Fruit fly (Drosophila melanogaster) whole organism, embryonic: ENCODE data around the gene Mtr3.
A peak's percentile ranks its signal among the peaks of the same experiment; 100 is the strongest.

ENCODE experiments used
- Aef1 ChIP-seq: fragments of 200-800 bp; sonication (Bioruptor generic); IDR thresholded peaks from 3 replicates; pipeline ENCODE4 v1.3.6; 2022; ENCODE audit warnings: missing biosample characterization, missing genetic modification characterization
- BEAF-32 ChIP-seq: fragments of 200-800 bp; sonication (Bioruptor generic); optimal IDR thresholded peaks from 3 replicates; lab custom pipeline; 2017; ENCODE audit warnings: missing biosample characterization, missing genetic modification characterization, mild to moderate bottlenecking, moderate library complexity, missing genetic modification reagents
- Blimp-1 ChIP-seq: fragments of 200-800 bp; sonication (Bioruptor generic); optimal IDR thresholded peaks from 3 replicates; lab custom pipeline; 2018; ENCODE audit warnings: missing biosample characterization, missing genetic modification characterization, mild to moderate bottlenecking, moderate library complexity, missing genetic modification reagents
- CG10267 ChIP-seq: fragments of 200-800 bp; sonication (Bioruptor generic); optimal IDR thresholded peaks from 2 replicates; lab custom pipeline; 2018; ENCODE audit warnings: missing biosample characterization, mild to moderate bottlenecking, missing genetic modification characterization, moderate library complexity
- CG10462 ChIP-seq: fragments of 200-800 bp; sonication (Bioruptor generic); optimal IDR thresholded peaks from 2 replicates; lab custom pipeline; 2016; ENCODE audit warnings: missing biosample characterization, missing genetic modification characterization
- CG11247 ChIP-seq: fragments of 200-800 bp; sonication (Bioruptor generic); IDR thresholded peaks from 2 replicates; pipeline ENCODE4 v1.3.6; 2022; ENCODE audit warnings: missing biosample characterization, missing genetic modification characterization
- CG11504 ChIP-seq: fragments of 200-800 bp; sonication (Bioruptor generic); optimal IDR thresholded peaks from 3 replicates; lab custom pipeline; 2019; ENCODE audit warnings: missing biosample characterization, mild to moderate bottlenecking, missing genetic modification characterization, moderate library complexity
- CG11695 ChIP-seq: fragments of 200-800 bp; sonication (Bioruptor generic); IDR thresholded peaks from 3 replicates; pipeline ENCODE4 v1.3.6; 2022; ENCODE audit warnings: missing biosample characterization, missing genetic modification characterization
- CG13296 ChIP-seq: fragments of 200-800 bp; sonication (Bioruptor generic); optimal IDR thresholded peaks from 3 replicates; lab custom pipeline; 2018; ENCODE audit warnings: missing biosample characterization, mild to moderate bottlenecking, missing genetic modification characterization
- CG1602 ChIP-seq: fragments of 200-800 bp; sonication (Bioruptor generic); optimal IDR thresholded peaks from 3 replicates; lab custom pipeline; 2016; ENCODE audit warnings: missing biosample characterization, missing genetic modification characterization
- CG16813 ChIP-seq: fragments of 200-800 bp; sonication (Bioruptor generic); IDR thresholded peaks from 3 replicates; pipeline ENCODE4 v1.3.6; 2022; ENCODE audit warnings: missing biosample characterization, missing genetic modification characterization; ENCODE audit not compliant: partially characterized antibody
- CG17361 ChIP-seq: fragments of 200-800 bp; sonication (Bioruptor generic); IDR thresholded peaks from 3 replicates; pipeline ENCODE4 v1.3.6; 2022; ENCODE audit warnings: missing biosample characterization, missing genetic modification characterization
- CG2120 ChIP-seq: fragments of 200-800 bp; sonication (Bioruptor generic); optimal IDR thresholded peaks from 3 replicates; lab custom pipeline; 2016; ENCODE audit warnings: missing biosample characterization, missing genetic modification characterization
- CG30403 ChIP-seq: fragments of 200-800 bp; sonication (Bioruptor generic); optimal IDR thresholded peaks from 3 replicates; lab custom pipeline; 2016; ENCODE audit warnings: missing biosample characterization, missing genetic modification characterization
- CG4282 ChIP-seq: fragments of 200-800 bp; sonication (Bioruptor generic); optimal IDR thresholded peaks from 2 replicates; lab custom pipeline; 2016; ENCODE audit warnings: missing biosample characterization, missing genetic modification characterization
- CG4404 ChIP-seq: fragments of 200-800 bp; sonication (Bioruptor generic); IDR thresholded peaks from 2 replicates; pipeline ENCODE4 v1.3.6; 2022; ENCODE audit warnings: missing biosample characterization, missing genetic modification characterization
- CG7839 ChIP-seq: fragments of 200-800 bp; sonication (Bioruptor generic); optimal IDR thresholded peaks from 3 replicates; lab custom pipeline; 2018; ENCODE audit warnings: missing biosample characterization, mild to moderate bottlenecking, missing genetic modification characterization, moderate library complexity
- CG8924 ChIP-seq: fragments of 200-800 bp; optimal IDR thresholded peaks from 3 replicates; lab custom pipeline; 2019; ENCODE audit warnings: missing biosample characterization, mild to moderate bottlenecking, missing genetic modification characterization, moderate library complexity
- Chrac-16 ChIP-seq: fragments of 200-800 bp; sonication (Bioruptor generic); optimal IDR thresholded peaks from 3 replicates; lab custom pipeline; 2016; ENCODE audit warnings: missing biosample characterization, missing genetic modification characterization
- D19B ChIP-seq: fragments of 200-800 bp; sonication (Bioruptor generic); optimal IDR thresholded peaks from 2 replicates; lab custom pipeline; 2017; ENCODE audit warnings: missing biosample characterization, mild to moderate bottlenecking, missing genetic modification characterization
- Dek ChIP-seq: fragments of 200-800 bp; sonication (Bioruptor generic); optimal IDR thresholded peaks from 3 replicates; lab custom pipeline; 2019; ENCODE audit warnings: missing biosample characterization, mild to moderate bottlenecking, missing genetic modification characterization, moderate library complexity
- ERR ChIP-seq: fragments of 200-800 bp; sonication (Bioruptor generic); optimal IDR thresholded peaks from 2 replicates; lab custom pipeline; 2016; ENCODE audit warnings: missing biosample characterization, missing genetic modification characterization
- NK7.1 ChIP-seq: fragments of 200-800 bp; sonication (Bioruptor generic); optimal IDR thresholded peaks from 3 replicates; lab custom pipeline; 2016; ENCODE audit warnings: missing biosample characterization, missing genetic modification characterization
- Sox100B ChIP-seq: fragments of 200-800 bp; sonication (Bioruptor generic); optimal IDR thresholded peaks from 3 replicates; lab custom pipeline; 2018; ENCODE audit warnings: missing biosample characterization, mild to moderate bottlenecking, missing genetic modification characterization
- Tbp ChIP-seq: fragments of >200 bp; optimal IDR thresholded peaks from 2 replicates; lab custom pipeline; 2018; ENCODE audit warnings: missing biosample characterization, missing genetic modification characterization
- az2 ChIP-seq: fragments of 200-800 bp; sonication (Bioruptor generic); optimal IDR thresholded peaks from 3 replicates; lab custom pipeline; 2016; ENCODE audit warnings: missing biosample characterization, missing genetic modification characterization
- caup ChIP-seq: fragments of 200-800 bp; sonication (Bioruptor generic); optimal IDR thresholded peaks from 3 replicates; lab custom pipeline; 2017; ENCODE audit warnings: missing biosample characterization, mild to moderate bottlenecking, missing genetic modification characterization, moderate library complexity; ENCODE audit not compliant: severe bottlenecking
- chif ChIP-seq, 2 experiments: fragments of 200-800 bp; sonication (Bioruptor generic); optimal IDR thresholded peaks; 3 replicates each; lab custom pipeline; 2016; ENCODE audit warnings: missing biosample characterization in 2 of 2, missing genetic modification characterization in 2 of 2
- danr ChIP-seq: fragments of 200-800 bp; sonication (Bioruptor generic); IDR thresholded peaks from 2 replicates; pipeline ENCODE4 v1.3.6; 2022; ENCODE audit warnings: missing biosample characterization, missing genetic modification characterization
- en ChIP-seq: fragments of 200-800 bp; sonication (Bioruptor generic); optimal IDR thresholded peaks from 2 replicates; lab custom pipeline; 2016; ENCODE audit warnings: missing biosample characterization, missing genetic modification characterization
- ewg ChIP-seq: fragments of 200-800 bp; sonication (Bioruptor generic); optimal IDR thresholded peaks from 3 replicates; lab custom pipeline; 2017; ENCODE audit warnings: mild to moderate bottlenecking, missing biosample characterization, missing genetic modification reagents, missing genetic modification characterization
- fd3F ChIP-seq: fragments of 200-800 bp; sonication (Bioruptor generic); optimal IDR thresholded peaks from 2 replicates; lab custom pipeline; 2018; ENCODE audit warnings: missing biosample characterization, mild to moderate bottlenecking, missing genetic modification characterization, moderate library complexity
- fu2 ChIP-seq: fragments of 200-800 bp; sonication (Bioruptor generic); optimal IDR thresholded peaks from 2 replicates; lab custom pipeline; 2016; ENCODE audit warnings: missing biosample characterization, missing genetic modification characterization
- gce ChIP-seq: fragments of 200-800 bp; sonication (Bioruptor generic); IDR thresholded peaks from 3 replicates; pipeline ENCODE4 v1.3.6; 2022; ENCODE audit warnings: missing biosample characterization, missing genetic modification characterization
- grau ChIP-seq: fragments of 200-800 bp; optimal IDR thresholded peaks from 3 replicates; lab custom pipeline; 2019; ENCODE audit warnings: missing biosample characterization, mild to moderate bottlenecking, missing genetic modification characterization, moderate library complexity
- kay ChIP-seq: fragments of 200-800 bp; sonication (Bioruptor generic); optimal IDR thresholded peaks from 2 replicates; lab custom pipeline; 2016; ENCODE audit warnings: missing biosample characterization, missing genetic modification characterization
- knrl ChIP-seq: fragments of 200-800 bp; sonication (Bioruptor generic); IDR thresholded peaks from 3 replicates; pipeline ENCODE4 v1.3.6; 2022; ENCODE audit warnings: missing biosample characterization, missing genetic modification characterization; ENCODE audit not compliant: partially characterized antibody
- lilli ChIP-seq: fragments of 200-800 bp; sonication (Bioruptor generic); optimal IDR thresholded peaks from 3 replicates; lab custom pipeline; 2016; ENCODE audit warnings: missing biosample characterization, missing genetic modification characterization
- nerfin-2 ChIP-seq: fragments of 200-800 bp; sonication (Bioruptor generic); IDR thresholded peaks from 2 replicates; pipeline ENCODE4 v1.3.6; 2022; ENCODE audit warnings: missing biosample characterization, missing genetic modification characterization; ENCODE audit not compliant: partially characterized antibody
- pan ChIP-seq, 4 experiments: fragments of >200 bp in 3 of 4; fragments of 200-800 bp in 1 of 4; sonication (Bioruptor generic) in 1 of 4; optimal IDR thresholded peaks in 3 of 4; IDR thresholded peaks in 1 of 4; 2 replicates each; pipeline versions ENCODE4 v1.3.6 to Lab custom; 2017 to 2022; ENCODE audit warnings: missing biosample characterization in 2 of 4, missing genetic modification characterization in 2 of 4, mixed read lengths in 1 of 4
- pita ChIP-seq: fragments of 200-800 bp; sonication (Bioruptor generic); optimal IDR thresholded peaks from 2 replicates; lab custom pipeline; 2017; ENCODE audit warnings: missing biosample characterization, mild to moderate bottlenecking, missing genetic modification characterization
- pum ChIP-seq: fragments of 200-800 bp; sonication (Bioruptor generic); optimal IDR thresholded peaks from 2 replicates; lab custom pipeline; 2016; ENCODE audit warnings: missing biosample characterization, missing genetic modification characterization
- repo ChIP-seq: fragments of 200-800 bp; sonication (Bioruptor generic); optimal IDR thresholded peaks from 2 replicates; lab custom pipeline; 2016; ENCODE audit warnings: missing biosample characterization, missing genetic modification characterization
- sima ChIP-seq: fragments of 200-800 bp; sonication (Bioruptor generic); optimal IDR thresholded peaks from 2 replicates; lab custom pipeline; 2016; ENCODE audit warnings: missing biosample characterization, missing genetic modification characterization
- sna ChIP-seq: fragments of 200-800 bp; sonication (Bioruptor generic); IDR thresholded peaks from 2 replicates; pipeline ENCODE4 v1.3.6; 2022; ENCODE audit warnings: missing biosample characterization, missing genetic modification characterization; ENCODE audit not compliant: partially characterized antibody
- zen2 ChIP-seq: fragments of 200-800 bp; sonication (Bioruptor generic); IDR thresholded peaks from 3 replicates; pipeline ENCODE4 v1.3.6; 2022; ENCODE audit warnings: missing biosample characterization, missing genetic modification characterization; ENCODE audit not compliant: partially characterized antibody
- zfh2 ChIP-seq: fragments of 200-800 bp; sonication (Bioruptor generic); optimal IDR thresholded peaks from 2 replicates; lab custom pipeline; 2016; ENCODE audit warnings: missing biosample characterization, missing genetic modification characterization

The Mtr3 gene

DNA sequence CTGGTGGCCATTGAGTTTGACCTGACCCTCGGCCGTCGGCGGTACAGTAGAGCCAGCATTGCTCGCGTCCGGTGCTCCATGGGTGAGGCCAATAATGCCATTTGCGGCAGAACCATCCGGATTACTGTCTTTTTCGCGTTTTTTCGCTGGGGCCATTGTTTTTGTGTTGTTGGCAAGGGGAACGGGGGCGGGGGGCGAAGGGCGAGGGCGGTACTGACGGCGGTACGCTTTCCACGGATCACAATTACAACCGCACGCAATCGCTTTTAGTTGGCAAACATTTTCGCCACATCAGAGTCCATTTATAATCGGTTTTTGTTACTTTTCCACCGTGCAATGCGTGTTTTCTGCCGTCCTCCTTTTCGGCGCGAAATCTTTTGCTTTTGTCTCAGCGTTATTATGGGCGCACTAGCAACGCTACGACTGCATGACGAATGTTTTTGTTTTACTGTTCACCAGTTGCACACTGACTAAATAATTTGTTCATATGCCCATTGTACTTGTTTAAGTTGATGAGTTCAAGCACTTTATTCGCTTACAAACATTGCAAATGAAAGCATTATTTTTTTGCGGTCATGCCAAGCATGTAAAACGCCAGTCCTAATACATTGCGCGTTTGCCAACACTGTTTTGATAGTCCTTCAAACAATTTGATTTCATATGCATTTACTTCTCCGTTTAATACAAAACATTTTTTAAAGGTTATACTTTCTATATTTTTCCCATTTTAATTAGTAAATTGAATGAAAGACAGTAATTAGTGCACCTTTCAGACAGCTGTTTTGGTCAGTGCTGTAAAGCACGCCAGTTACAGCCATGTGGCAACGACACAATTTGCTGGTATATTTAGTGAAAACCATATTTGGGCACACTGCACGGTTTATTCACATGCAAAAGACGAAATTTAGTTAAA, 9.6 kb upstream of the Mtr3 start, which contains the start of gene Pfdn6 (continued):
- peak; percentile 40 for TF ChIP-seq CG10462 (GFP tag; lab: Kevin White, UChicago)
- no peak for TF ChIP-seq Tbp (GFP tag; lab: Kevin White, UChicago)
- TF ChIP-seq D19B, result peak; percentile 40
- TF ChIP-seq CG4404 (GFP tag; lab: Robert Waterston, UW), result peak; percentile 73
- peak; percentile 84 for TF ChIP-seq knrl (GFP tag; lab: Robert Waterston, UW)
- TF ChIP-seq Dek (tag; lab: Kevin White, UChicago), result peak; percentile 18
- TF ChIP-seq lilli, result peak; percentile 80
- TF ChIP-seq Chrac-16 (GFP tag; lab: Kevin White, UChicago), result peak; percentile 50
- TF ChIP-seq Aef1 (GFP tag; lab: Robert Waterston, UW), result peak; percentile 71
- peak; percentile 99 for TF ChIP-seq CG10267 (tag; lab: Kevin White, UChicago)
- no peak for TF ChIP-seq pita (GFP tag; lab: Kevin White, UChicago)
- TF ChIP-seq zen2, result no peak; the same call in 2 of the 3 replicates
- TF ChIP-seq fu2 (GFP tag; lab: Kevin White, UChicago), result peak; percentile 82
- TF ChIP-seq danr, result no peak
- peak; percentile 92 for TF ChIP-seq zfh2 (GFP tag; lab: Kevin White, UChicago)
- peak; percentile 90 for TF ChIP-seq CG2120 (GFP tag; lab: Kevin White, UChicago)
- TF ChIP-seq CG8924 (tag; lab: Kevin White, UChicago), result peak; percentile 81
- TF ChIP-seq CG7839 (tag; lab: Kevin White, UChicago), result no peak
- TF ChIP-seq CG30403 (GFP tag; lab: Kevin White, UChicago), result peak; percentile 90
- no peak for TF ChIP-seq NK7.1 (GFP tag; lab: Kevin White, UChicago)
- peak; percentile 72 to 75 for TF ChIP-seq chif (GFP tag; optimal IDR thresholded peaks at IDR 0.05; lab: Kevin White, UChicago)
- TF ChIP-seq Blimp-1 (GFP tag; lab: Kevin White, UChicago), result peak; percentile 82
- TF ChIP-seq kay (GFP tag; lab: Kevin White, UChicago), result peak; percentile 50
- no peak for TF ChIP-seq Sox100B
- peak; percentile 78 for TF ChIP-seq ewg (GFP tag; lab: Kevin White, UChicago)
- no peak for TF ChIP-seq CG13296
- TF ChIP-seq CG11504, result no peak
- TF ChIP-seq CG16813 (GFP tag; lab: Robert Waterston, UW), result peak; percentile 64
- TF ChIP-seq CG17361, result peak; percentile 84; the same call in 2 of the 3 replicates
- TF ChIP-seq CG4282, result peak; percentile 79
- TF ChIP-seq fd3F, result peak; percentile 60
- TF ChIP-seq sima (GFP tag; lab: Kevin White, UChicago), result no peak
- no peak for TF ChIP-seq pan (optimal IDR thresholded peaks at IDR 0.05; lab: Kevin White, UChicago)
- peak in 1 of 2 experiments; percentile 83 for TF ChIP-seq pan (GFP tag; optimal IDR thresholded peaks at IDR 0.05 in 1 of 2, IDR thresholded peaks at IDR 0.05 in 1 of 2)
- peak; percentile 64 for TF ChIP-seq az2 (GFP tag; lab: Kevin White, UChicago)
- peak; percentile 76 for TF ChIP-seq nerfin-2
- TF ChIP-seq ERR (GFP tag; lab: Kevin White, UChicago), result no peak
- no peak for TF ChIP-seq gce
- peak; percentile 72 for TF ChIP-seq sna (GFP tag; lab: Robert Waterston, UW)
- TF ChIP-seq grau (tag; lab: Kevin White, UChicago), result peak; percentile 75
- TF ChIP-seq CG1602 (GFP tag; lab: Kevin White, UChicago), result peak; percentile 76
- TF ChIP-seq CG11695, result no peak
- peak; percentile 58 for TF ChIP-seq caup (GFP tag; lab: Kevin White, UChicago)
- peak; percentile 43; the same call in 1 of the 2 replicates for TF ChIP-seq CG11247 (GFP tag; lab: Robert Waterston, UW)
- TF ChIP-seq repo (GFP tag; lab: Kevin White, UChicago), result peak; percentile 52
- peak; percentile 9 for TF ChIP-seq en (GFP tag; lab: Kevin White, UChicago)
- TF ChIP-seq BEAF-32 (GFP tag; lab: Kevin White, UChicago), result peak; percentile 48
- TF ChIP-seq pum, result peak; percentile 36
